Worm (Caenorhabditis elegans) whole organism, L3 larva: ENCODE data around the gene C02H6.3.

Experiments
- ZK546.5 ChIP-seq: sonication (generic microtip); optimal IDR thresholded peaks from 2 replicates; lab custom pipeline; 2017; ENCODE audit warnings: missing biosample characterization, missing genetic modification characterization
- ama-1 ChIP-seq: fragments of 150-350 bp; optimal IDR thresholded peaks from 2 replicates; lab custom pipeline; 2018
- elt-1 ChIP-seq: fragments of 150-350 bp; optimal IDR thresholded peaks from 2 replicates; lab custom pipeline; 2014; ENCODE audit warnings: missing biosample characterization, missing genetic modification characterization
- lin-39 ChIP-seq: fragments of 150-350 bp; optimal IDR thresholded peaks from 2 replicates; lab custom pipeline; 2018; ENCODE audit warnings: missing biosample characterization, missing genetic modification reagents, missing genetic modification characterization
- mdl-1 ChIP-seq: fragments of 150-350 bp; optimal IDR thresholded peaks from 2 replicates; lab custom pipeline; 2014; ENCODE audit warnings: missing biosample characterization, missing genetic modification characterization
- nhr-23 ChIP-seq: fragments of 150-350 bp; optimal IDR thresholded peaks from 2 replicates; lab custom pipeline; 2014; ENCODE audit warnings: missing biosample characterization, missing genetic modification reagents, missing genetic modification characterization
- nhr-77 ChIP-seq: fragments of 150-350 bp; optimal IDR thresholded peaks from 2 replicates; lab custom pipeline; 2014; ENCODE audit warnings: missing biosample characterization, missing genetic modification characterization
- tbx-2 ChIP-seq: sonication (generic microtip); optimal IDR thresholded peaks from 2 replicates; lab custom pipeline; 2016; ENCODE audit warnings: mild to moderate bottlenecking, missing genetic modification characterization, missing compliant biosample characterization
- unc-39 ChIP-seq: sonication (generic microtip); optimal IDR thresholded peaks from 4 replicates; lab custom pipeline; 2017; ENCODE audit warnings: missing biosample characterization, missing genetic modification characterization
- ztf-4 ChIP-seq: fragments of 150-350 bp; optimal IDR thresholded peaks from 2 replicates; lab custom pipeline; 2014; ENCODE audit warnings: missing biosample characterization, missing genetic modification characterization

- no peak for TF ChIP-seq nhr-77 (tag; lab: Kevin White, UChicago)
- TF ChIP-seq tbx-2 (tag; lab: Kevin White, UChicago) = no peak
- no peak for TF ChIP-seq ZK546.5 (tag; lab: Kevin White, UChicago)
- TF ChIP-seq elt-1 = no peak
- no peak for TF ChIP-seq ztf-4 (tag; lab: Kevin White, UChicago)
- TF ChIP-seq nhr-23 (tag; lab: Kevin White, UChicago) = no peak
- TF ChIP-seq ama-1 = no peak
- TF ChIP-seq mdl-1 (tag; lab: Kevin White, UChicago) = no peak
- TF ChIP-seq unc-39 (tag; lab: Kevin White, UChicago) = no peak
- TF ChIP-seq lin-39 (tag; lab: Kevin White, UChicago) = no peak
These were observed 32.2 kb downstream of the C02H6.3 start, which contains the start of gene tag-293 for ce11 chrV:7355464-7355863.
